Fruit fly (Drosophila melanogaster) whole organism, embryonic: ENCODE data around the gene PGRP-LF.

Experiments used
- Atf3 ChIP-seq: fragments of 200-800 bp; sonication (Bioruptor generic); optimal IDR thresholded peaks from 3 replicates; lab custom pipeline; 2016; ENCODE audit warnings: missing biosample characterization, missing genetic modification characterization
- C15 ChIP-seq: fragments of 200-800 bp; sonication (Bioruptor generic); IDR thresholded peaks from 3 replicates; pipeline ENCODE4 v1.3.6; 2022; ENCODE audit warnings: missing biosample characterization, missing genetic modification characterization
- CG1024 ChIP-seq: fragments of 200-800 bp; sonication (Bioruptor generic); IDR thresholded peaks from 2 replicates; pipeline ENCODE4 v1.3.6; 2022; ENCODE audit warnings: missing biosample characterization, missing genetic modification characterization
- CG10654 ChIP-seq: fragments of 200-800 bp; sonication (Bioruptor generic); optimal IDR thresholded peaks from 2 replicates; lab custom pipeline; 2016; ENCODE audit warnings: missing biosample characterization, missing genetic modification characterization
- CG10959 ChIP-seq: fragments of 200-800 bp; sonication (Bioruptor generic); IDR thresholded peaks from 2 replicates; pipeline ENCODE4 v1.3.6; 2022; ENCODE audit warnings: missing biosample characterization, missing genetic modification characterization
- CG11398 ChIP-seq: fragments of 200-800 bp; sonication (Bioruptor generic); optimal IDR thresholded peaks from 2 replicates; lab custom pipeline; 2016; ENCODE audit warnings: missing biosample characterization, missing genetic modification characterization
- CG11560 ChIP-seq: fragments of 200-800 bp; sonication (Bioruptor generic); IDR thresholded peaks from 3 replicates; pipeline ENCODE4 v1.3.6; 2022; ENCODE audit warnings: missing biosample characterization, missing genetic modification characterization
- CG11723 ChIP-seq: fragments of 200-800 bp; sonication (Bioruptor generic); optimal IDR thresholded peaks from 2 replicates; lab custom pipeline; 2017; ENCODE audit warnings: missing biosample characterization, mild to moderate bottlenecking, missing genetic modification characterization
- CG12071 ChIP-seq: fragments of 200-800 bp; sonication (Bioruptor generic); optimal IDR thresholded peaks from 3 replicates; lab custom pipeline; 2018; ENCODE audit warnings: missing biosample characterization, mild to moderate bottlenecking, missing genetic modification characterization
- CG1233 ChIP-seq: fragments of 200-800 bp; sonication (Bioruptor generic); optimal IDR thresholded peaks from 4 replicates; lab custom pipeline; 2018; ENCODE audit warnings: missing biosample characterization, mild to moderate bottlenecking, missing genetic modification characterization
- CG13287 ChIP-seq: fragments of 200-800 bp; sonication (Bioruptor generic); IDR thresholded peaks from 2 replicates; pipeline ENCODE4 v1.3.6; 2022; ENCODE audit warnings: missing biosample characterization, missing genetic modification characterization; ENCODE audit not compliant: partially characterized antibody
- CG13424 ChIP-seq: fragments of 200-800 bp; sonication (Bioruptor generic); optimal IDR thresholded peaks from 2 replicates; lab custom pipeline; 2019; ENCODE audit warnings: missing biosample characterization, mild to moderate bottlenecking, missing genetic modification characterization, moderate library complexity
- CG14441 ChIP-seq: fragments of 200-800 bp; sonication (Bioruptor generic); IDR thresholded peaks from 2 replicates; pipeline ENCODE4 v1.3.6; 2022; ENCODE audit warnings: missing biosample characterization, missing genetic modification characterization
- CG1832 ChIP-seq: fragments of 200-800 bp; sonication (Bioruptor generic); optimal IDR thresholded peaks from 2 replicates; lab custom pipeline; 2017; ENCODE audit warnings: missing biosample characterization, mild to moderate bottlenecking, missing genetic modification characterization, inconsistent platforms
- CG18764 ChIP-seq: fragments of 200-800 bp; sonication (Bioruptor generic); optimal IDR thresholded peaks from 3 replicates; lab custom pipeline; 2016; ENCODE audit warnings: missing biosample characterization, missing genetic modification characterization
- CG2116 ChIP-seq: fragments of 200-800 bp; sonication (Bioruptor generic); optimal IDR thresholded peaks from 3 replicates; lab custom pipeline; 2018; ENCODE audit warnings: missing biosample characterization, mild to moderate bottlenecking, missing genetic modification characterization
- CG2889 ChIP-seq: fragments of 200-800 bp; sonication (Bioruptor generic); IDR thresholded peaks from 3 replicates; pipeline ENCODE4 v1.3.6; 2022; ENCODE audit warnings: missing biosample characterization, missing genetic modification characterization
- CG30431 ChIP-seq: fragments of 200-800 bp; sonication (Bioruptor generic); optimal IDR thresholded peaks from 2 replicates; lab custom pipeline; 2017; ENCODE audit warnings: missing biosample characterization, missing genetic modification characterization
- CG3065 ChIP-seq: fragments of 200-800 bp; sonication (Bioruptor generic); optimal IDR thresholded peaks from 2 replicates; lab custom pipeline; 2016; ENCODE audit warnings: missing biosample characterization, missing genetic modification characterization
- CG3163 ChIP-seq: fragments of 200-800 bp; sonication (Bioruptor generic); optimal IDR thresholded peaks from 3 replicates; lab custom pipeline; 2016; ENCODE audit warnings: missing biosample characterization, missing genetic modification characterization
- CG5180 ChIP-seq: fragments of 200-800 bp; sonication (Bioruptor generic); optimal IDR thresholded peaks from 3 replicates; lab custom pipeline; 2017; ENCODE audit warnings: missing biosample characterization, missing genetic modification characterization, mild to moderate bottlenecking, moderate library complexity, missing genetic modification reagents
- CG5245 ChIP-seq: fragments of 200-800 bp; sonication (Bioruptor generic); optimal IDR thresholded peaks from 3 replicates; lab custom pipeline; 2016; ENCODE audit warnings: missing biosample characterization, missing genetic modification characterization
- CG5953 ChIP-seq: fragments of 200-800 bp; sonication (Bioruptor generic); IDR thresholded peaks from 2 replicates; pipeline ENCODE4 v1.3.6; 2022; ENCODE audit warnings: missing biosample characterization, missing genetic modification characterization
- CG6175 ChIP-seq: fragments of 200-800 bp; sonication (Bioruptor generic); IDR thresholded peaks from 3 replicates; pipeline ENCODE4 v1.3.6; 2022; ENCODE audit warnings: missing biosample characterization, missing genetic modification characterization
- CG6813 ChIP-seq: fragments of 200-800 bp; sonication (Bioruptor generic); optimal IDR thresholded peaks from 2 replicates; lab custom pipeline; 2017; ENCODE audit warnings: missing biosample characterization, missing genetic modification characterization, mild to moderate bottlenecking, moderate library complexity, missing genetic modification reagents
- CG7271 ChIP-seq: fragments of 200-800 bp; sonication (Bioruptor generic); optimal IDR thresholded peaks from 2 replicates; lab custom pipeline; 2018; ENCODE audit warnings: missing biosample characterization, mild to moderate bottlenecking, missing genetic modification characterization, moderate library complexity
- CG7963 ChIP-seq: fragments of 200-800 bp; sonication (Bioruptor generic); IDR thresholded peaks from 3 replicates; pipeline ENCODE4 v1.3.6; 2022; ENCODE audit warnings: missing biosample characterization, missing genetic modification characterization; ENCODE audit not compliant: partially characterized antibody
- CG9437 ChIP-seq: fragments of 200-800 bp; sonication (Bioruptor generic); optimal IDR thresholded peaks from 2 replicates; lab custom pipeline; 2018; ENCODE audit warnings: missing biosample characterization, mild to moderate bottlenecking, missing genetic modification characterization
- D19A ChIP-seq: fragments of 200-800 bp; optimal IDR thresholded peaks from 3 replicates; lab custom pipeline; 2019; ENCODE audit warnings: missing biosample characterization, mild to moderate bottlenecking, missing genetic modification characterization, moderate library complexity
- Dref ChIP-seq: fragments of 200-800 bp; sonication (Bioruptor generic); IDR thresholded peaks from 2 replicates; pipeline ENCODE4 v1.3.6; 2022; ENCODE audit warnings: missing biosample characterization, missing genetic modification characterization
- Hr39 ChIP-seq: fragments of >200 bp; optimal IDR thresholded peaks from 2 replicates; lab custom pipeline; 2017
- MESR4 ChIP-seq: fragments of 200-800 bp; sonication (Bioruptor generic); optimal IDR thresholded peaks from 2 replicates; lab custom pipeline; 2018; ENCODE audit warnings: missing biosample characterization, mild to moderate bottlenecking, missing genetic modification characterization, moderate library complexity
- Sry-δ ChIP-seq: fragments of 200-800 bp; sonication (Bioruptor generic); optimal IDR thresholded peaks from 2 replicates; lab custom pipeline; 2016; ENCODE audit warnings: missing biosample characterization, missing genetic modification characterization
- TFAM ChIP-seq: fragments of 200-800 bp; sonication (Bioruptor generic); optimal IDR thresholded peaks from 2 replicates; lab custom pipeline; 2017; ENCODE audit warnings: missing biosample characterization, missing genetic modification characterization, inconsistent platforms
- ara ChIP-seq: fragments of 200-800 bp; sonication (Bioruptor generic); IDR thresholded peaks from 2 replicates; pipeline ENCODE4 v1.3.6; 2022; ENCODE audit warnings: missing biosample characterization, missing genetic modification characterization
- ash1 ChIP-seq: fragments of 200-800 bp; sonication (Bioruptor generic); optimal IDR thresholded peaks from 2 replicates; lab custom pipeline; 2018; ENCODE audit warnings: missing biosample characterization, mild to moderate bottlenecking, missing genetic modification characterization
- az2 ChIP-seq: fragments of 200-800 bp; sonication (Bioruptor generic); optimal IDR thresholded peaks from 3 replicates; lab custom pipeline; 2016; ENCODE audit warnings: missing biosample characterization, missing genetic modification characterization
- cas ChIP-seq: fragments of 200-800 bp; sonication (Bioruptor generic); IDR thresholded peaks from 2 replicates; pipeline ENCODE4 v1.3.6; 2022; ENCODE audit warnings: missing biosample characterization, missing genetic modification characterization
- fd3F ChIP-seq: fragments of 200-800 bp; sonication (Bioruptor generic); optimal IDR thresholded peaks from 2 replicates; lab custom pipeline; 2018; ENCODE audit warnings: missing biosample characterization, mild to moderate bottlenecking, missing genetic modification characterization, moderate library complexity
- hb ChIP-seq: fragments of 200-800 bp; sonication (Bioruptor generic); IDR thresholded peaks from 3 replicates; pipeline ENCODE4 v1.3.6; 2022; ENCODE audit warnings: missing biosample characterization, missing genetic modification characterization; ENCODE audit not compliant: partially characterized antibody
- her ChIP-seq: fragments of 200-800 bp; sonication (Bioruptor generic); optimal IDR thresholded peaks from 2 replicates; lab custom pipeline; 2016; ENCODE audit warnings: missing biosample characterization, missing genetic modification characterization
- jigr1 ChIP-seq: fragments of 200-800 bp; sonication (Bioruptor generic); IDR thresholded peaks from 3 replicates; pipeline ENCODE4 v1.3.6; 2022; ENCODE audit warnings: missing biosample characterization, missing genetic modification characterization
- pfk ChIP-seq: fragments of 200-800 bp; sonication (Bioruptor generic); optimal IDR thresholded peaks from 2 replicates; lab custom pipeline; 2018; ENCODE audit warnings: missing biosample characterization, mild to moderate bottlenecking, missing genetic modification characterization, moderate library complexity
- pum ChIP-seq: fragments of 200-800 bp; sonication (Bioruptor generic); optimal IDR thresholded peaks from 2 replicates; lab custom pipeline; 2016; ENCODE audit warnings: missing biosample characterization, missing genetic modification characterization
- ro ChIP-seq: fragments of 200-800 bp; sonication (Bioruptor generic); IDR thresholded peaks from 2 replicates; pipeline ENCODE4 v1.3.6; 2022; ENCODE audit warnings: missing biosample characterization, missing genetic modification characterization
- run ChIP-seq: fragments of 200-800 bp; sonication (Bioruptor generic); optimal IDR thresholded peaks from 3 replicates; lab custom pipeline; 2018; ENCODE audit warnings: missing biosample characterization, mild to moderate bottlenecking, missing genetic modification characterization
- schlank ChIP-seq: fragments of 200-800 bp; sonication (Bioruptor generic); optimal IDR thresholded peaks from 2 replicates; lab custom pipeline; 2018; ENCODE audit warnings: missing biosample characterization, mild to moderate bottlenecking, missing genetic modification characterization
- sna ChIP-seq: fragments of 200-800 bp; sonication (Bioruptor generic); IDR thresholded peaks from 2 replicates; pipeline ENCODE4 v1.3.6; 2022; ENCODE audit warnings: missing biosample characterization, missing genetic modification characterization; ENCODE audit not compliant: partially characterized antibody
- sqz ChIP-seq: fragments of 200-800 bp; sonication (Bioruptor generic); optimal IDR thresholded peaks from 3 replicates; lab custom pipeline; 2018; ENCODE audit warnings: missing biosample characterization, mild to moderate bottlenecking, missing genetic modification characterization
- tap ChIP-seq: fragments of 200-800 bp; optimal IDR thresholded peaks from 3 replicates; lab custom pipeline; 2019; ENCODE audit warnings: missing biosample characterization, mild to moderate bottlenecking, missing genetic modification characterization, moderate library complexity
- zen2 ChIP-seq: fragments of 200-800 bp; sonication (Bioruptor generic); IDR thresholded peaks from 3 replicates; pipeline ENCODE4 v1.3.6; 2022; ENCODE audit warnings: missing biosample characterization, missing genetic modification characterization; ENCODE audit not compliant: partially characterized antibody

The PGRP-LF gene

DNA sequence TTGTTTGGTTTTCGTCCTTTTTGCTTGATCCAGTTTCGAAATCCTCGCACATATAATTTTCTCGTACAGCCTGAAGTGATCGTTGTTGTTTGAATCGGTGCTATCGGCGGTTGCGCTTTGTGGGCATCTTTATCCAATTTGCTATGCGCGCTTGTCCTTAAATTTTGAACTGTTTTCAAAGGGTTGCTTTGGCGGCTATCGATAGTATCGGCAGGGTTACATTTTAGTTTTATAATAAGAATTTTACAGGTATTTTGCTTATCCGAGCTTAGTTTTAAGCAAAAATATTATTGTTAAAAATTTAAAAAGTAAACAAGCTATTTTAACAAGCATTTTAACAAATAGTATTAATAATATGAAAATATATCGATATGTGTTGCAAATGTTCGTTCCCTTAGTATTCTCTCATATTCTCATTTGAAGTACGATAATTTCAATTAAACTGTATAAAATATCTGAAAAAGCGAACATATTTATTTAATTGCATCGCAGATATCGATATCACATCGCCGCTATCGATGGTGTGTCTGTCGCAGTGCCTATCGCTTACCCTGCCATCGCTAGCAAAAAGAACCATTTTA lies 17.5 kb downstream of the PGRP-LF start, which contains the start of the genes Klp67A and CG4452 (continued):
- TF ChIP-seq CG11398 (no peak), tap (tag; lab: Kevin White, UChicago) (no peak), pfk (GFP tag; lab: Kevin White, UChicago) (no peak), ro (no peak), CG13287 (GFP tag; lab: Robert Waterston, UW) (peak; percentile 89), ara (GFP tag; lab: Robert Waterston, UW) (no peak), CG5245 (no peak), az2 (peak; percentile 38), CG2889 (GFP tag; lab: Robert Waterston, UW) (0 out of 3 replicates have a peak, but pooled peaks have one; percentile 45), Atf3 (GFP tag; lab: Kevin White, UChicago) (no peak), CG6175 (GFP tag; lab: Robert Waterston, UW) (no peak), CG11560 (tag; lab: Robert Waterston, UW) (no peak), CG10959 (GFP tag; lab: Robert Waterston, UW) (no peak), CG14441 (GFP tag; lab: Robert Waterston, UW) (0 out of 2 replicates have a peak, but pooled peaks have one; percentile 13), Dref (GFP tag; lab: Robert Waterston, UW) (peak; percentile 74), CG7963 (GFP tag; lab: Robert Waterston, UW) (peak; percentile 78), run (tag; lab: Kevin White, UChicago) (no peak), zen2 (peak; percentile 86; the same call in 2 of the 3 replicates), CG11723 (GFP tag; lab: Kevin White, UChicago) (peak; percentile 16), MESR4 (GFP tag; lab: Kevin White, UChicago) (no peak), cas (GFP tag; lab: Robert Waterston, UW) (no peak), CG10654 (GFP tag; lab: Kevin White, UChicago) (peak; percentile 20), CG5953 (GFP tag; lab: Robert Waterston, UW) (no peak), CG6813 (GFP tag; lab: Kevin White, UChicago) (no peak), ash1 (no peak), hb (GFP tag; lab: Robert Waterston, UW) (peak; percentile 92; the same call in 2 of the 3 replicates), CG1233 (GFP tag; lab: Kevin White, UChicago) (no peak), CG7271 (tag; lab: Kevin White, UChicago) (peak; percentile 31), CG12071 (no peak), CG18764 (GFP tag; lab: Kevin White, UChicago) (peak; percentile 17), her (GFP tag; lab: Kevin White, UChicago) (no peak), CG30431 (GFP tag; lab: Kevin White, UChicago) (no peak), schlank (tag; lab: Kevin White, UChicago) (no peak), C15 (GFP tag; lab: Robert Waterston, UW) (no peak), sna (GFP tag; lab: Robert Waterston, UW) (peak; percentile 91), Sry-δ (peak; percentile 88), TFAM (GFP tag; lab: Kevin White, UChicago) (no peak), CG1832 (GFP tag; lab: Kevin White, UChicago) (no peak), CG1024 (GFP tag; lab: Robert Waterston, UW) (no peak), CG2116 (GFP tag; lab: Kevin White, UChicago) (peak; percentile 100), CG13424 (tag; lab: Kevin White, UChicago) (peak; percentile 54), jigr1 (no peak), fd3F (peak; percentile 11), sqz (no peak), CG3065 (GFP tag; lab: Kevin White, UChicago) (no peak), pum (GFP tag; lab: Kevin White, UChicago) (no peak), CG5180 (no peak), CG3163 (GFP tag; lab: Kevin White, UChicago) (no peak), Hr39 (no peak), CG9437 (GFP tag; lab: Kevin White, UChicago) (peak; percentile 70), D19A (peak; percentile 3)
